Worm (Caenorhabditis elegans): ENCODE results near the gene acr-23.
"Not testable (repeated sequence)": the region's sequence is repeated elsewhere in the genome, so short reads cannot be mapped to it uniquely, and the experiment has no call there.

The acr-23 gene

ce11 chrV:3673080-3673479, 13.7 kb upstream of the acr-23 start, which contains the start of gene pals-33:
Gene pals-33 (plus strand): TSS chrV:3673380.
- TF ChIP-seq unc-62 (GFP tag; optimal IDR thresholded peaks at IDR 0.05): no peak

ce11 chrV:3670499-3670898, 11.1 kb upstream of the acr-23 start, which contains the start of gene Y39H10B.3:
Gene Y39H10B.3 (plus strand): TSS chrV:3670799.
- TF ChIP-seq unc-62 (GFP tag; optimal IDR thresholded peaks at IDR 0.05): no peak

ce11 chrV:3668464-3668863, 9.1 kb upstream of the acr-23 start, which contains the start of gene Y39H10B.2:
Gene Y39H10B.2 (plus strand): TSS chrV:3668764.
- TF ChIP-seq unc-62 (GFP tag; optimal IDR thresholded peaks at IDR 0.05): no peak

ce11 chrV:3666887-3667286, 7.5 kb upstream of the acr-23 start, which contains the start of gene str-113:
Gene str-113 (minus strand): TSS chrV:3666987.
- TF ChIP-seq unc-62 (GFP tag; optimal IDR thresholded peaks at IDR 0.05): no peak

ce11 chrV:3649473-3649872, 9.9 kb downstream of the acr-23 start, which contains the start of gene str-114:
Gene str-114 (plus strand): TSS chrV:3649773.
- no peak for TF ChIP-seq unc-62 (GFP tag; optimal IDR thresholded peaks at IDR 0.05)

ce11 chrV:3647862-3648261, 11.5 kb downstream of the acr-23 start, which contains the start of gene F59B1.10:
Gene F59B1.10 (minus strand): TSS chrV:3647962.
- no peak for TF ChIP-seq unc-62 (GFP tag; optimal IDR thresholded peaks at IDR 0.05)

- TF ChIP-seq unc-62 (GFP tag; optimal IDR thresholded peaks at IDR 0.05): no peak
Observed at ce11 chrV:3644193-3644693, 15.1 kb downstream of the acr-23 start, which contains the start of gene F59B1.8. Gene F59B1.8 (minus strand): TSS chrV:3644243.

ce11 chrV:3639873-3640272, 19.5 kb downstream of the acr-23 start:
- no peak for TF ChIP-seq unc-62 (GFP tag; optimal IDR thresholded peaks at IDR 0.05)

- no peak for TF ChIP-seq unc-62 (GFP tag; optimal IDR thresholded peaks at IDR 0.05)
Observed at ce11 chrV:3637086-3637485, 22.3 kb downstream of the acr-23 start, which contains the start of gene srx-41. Gene srx-41 (minus strand): TSS chrV:3637186.

ce11 chrV:3634293-3635016, 24.9 kb downstream of the acr-23 start:
- no peak for TF ChIP-seq unc-62 (GFP tag; optimal IDR thresholded peaks at IDR 0.05)

- TF ChIP-seq unc-62 (GFP tag; optimal IDR thresholded peaks at IDR 0.05): no peak
Observed at ce11 chrV:3633041-3633440, 26.3 kb downstream of the acr-23 start, which contains the start of gene F59B1.2. Gene F59B1.2 (plus strand): TSS chrV:3633341.

- no peak for TF ChIP-seq unc-62 (GFP tag; optimal IDR thresholded peaks at IDR 0.05)
Observed at ce11 chrV:3632249-3633030, 26.9 kb downstream of the acr-23 start.

ce11 chrV:3631591-3631990, 27.8 kb downstream of the acr-23 start, which contains the start of gene F59B1.6:
Gene F59B1.6 (minus strand): TSS chrV:3631691.
- TF ChIP-seq unc-62 (GFP tag; optimal IDR thresholded peaks at IDR 0.05): no peak

ce11 chrV:3626944-3627343, 32.4 kb downstream of the acr-23 start, which contains the start of gene F59B1.4:
Gene F59B1.4 (minus strand): TSS chrV:3627044.
- TF ChIP-seq unc-62 (GFP tag; optimal IDR thresholded peaks at IDR 0.05): no peak

- not testable (repeated sequence) for TF ChIP-seq unc-62 (GFP tag; optimal IDR thresholded peaks at IDR 0.05)
Observed at ce11 chrV:3620608-3621007, 38.8 kb downstream of the acr-23 start, which contains the start of gene srx-93. Gene srx-93 (minus strand): TSS chrV:3620708.

ce11 chrV:3616844-3617243, 42.5 kb downstream of the acr-23 start:
- TF ChIP-seq unc-62 (GFP tag; optimal IDR thresholded peaks at IDR 0.05): no peak

Data from whole organism, dauer.